Worm (Caenorhabditis elegans) whole organism, L4/young adult: ENCODE measurements around the gene fipr-5.

Experiments used
- dao-5 ChIP-seq: sonication (generic microtip); optimal IDR thresholded peaks from 2 replicates; lab custom pipeline; 2016; ENCODE audit warnings: missing genotype, missing genetic modification characterization, moderate library complexity, missing compliant biosample characterization
- him-1 ChIP-seq: sonication (generic microtip); optimal IDR thresholded peaks from 2 replicates; lab custom pipeline; 2016; ENCODE audit warnings: missing genotype, missing genetic modification reagents, missing genetic modification characterization, missing compliant biosample characterization

DNA sequence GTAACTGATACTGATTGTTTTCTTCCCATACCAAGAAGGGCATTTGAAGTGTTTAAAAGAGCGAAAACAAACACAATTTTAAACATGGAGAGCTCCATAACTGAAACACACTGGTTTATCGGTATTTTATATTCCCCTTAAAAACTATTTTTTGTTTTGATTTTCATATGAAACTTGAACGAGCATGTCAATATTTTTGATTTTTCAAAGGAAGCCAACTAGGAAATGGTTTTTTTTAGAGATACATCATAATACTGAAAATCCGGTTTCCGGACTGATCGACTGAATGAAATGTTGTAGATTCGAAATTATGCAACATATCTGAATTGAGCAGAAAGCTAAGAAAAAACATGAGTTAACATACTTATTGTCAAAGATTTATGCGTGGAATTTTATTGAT lies 6.1 kb upstream of the fipr-5 start, which contains the start of gene ttr-19:
- no peak for TF ChIP-seq him-1 (tag; lab: Kevin White, UChicago)
- no peak for TF ChIP-seq dao-5 (tag; lab: Kevin White, UChicago)
